Worm (Caenorhabditis elegans) whole organism, L1 larva: ENCODE data around the gene dsc-4.

Experiments
- elt-2 ChIP-seq: sonication (generic microtip); optimal IDR thresholded peaks from 2 replicates; lab custom pipeline; 2016; ENCODE audit warnings: missing genetic modification characterization, mild to moderate bottlenecking, inconsistent platforms, missing compliant biosample characterization, missing genetic modification reagents
- hlh-17 ChIP-seq: fragments of 200-800 bp; sonication (Bioruptor generic); optimal IDR thresholded peaks from 2 replicates; lab custom pipeline; 2018; ENCODE audit warnings: missing genetic modification characterization, mild to moderate bottlenecking, missing compliant biosample characterization, moderate library complexity, borderline replicate concordance
- nhr-76 ChIP-seq: sonication (generic microtip); optimal IDR thresholded peaks from 2 replicates; lab custom pipeline; 2017; ENCODE audit warnings: missing biosample characterization, missing genetic modification characterization
- tbx-2 ChIP-seq: sonication (generic microtip); optimal IDR thresholded peaks from 2 replicates; lab custom pipeline; 2016; ENCODE audit warnings: missing genetic modification characterization, missing compliant biosample characterization

The dsc-4 gene

DNA sequence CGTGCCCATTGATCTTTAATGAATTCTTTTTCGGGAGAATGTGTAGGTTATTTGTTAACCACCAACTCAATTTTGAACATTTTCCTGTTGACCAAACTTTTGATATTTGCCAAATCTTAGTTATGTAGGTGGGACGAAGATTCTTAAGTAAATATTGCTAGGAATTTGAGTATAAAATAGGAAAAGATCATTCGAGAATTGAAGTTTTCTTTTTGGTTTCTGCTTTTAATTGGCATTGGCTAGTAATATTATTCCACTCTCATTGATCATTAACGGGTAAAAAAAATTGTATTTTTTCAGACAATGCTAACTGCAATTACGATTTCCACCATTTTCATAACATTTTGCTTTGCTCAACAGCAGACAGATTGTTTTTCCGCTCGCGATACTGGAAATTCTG is 54.2 kb downstream of the dsc-4 start, which contains the start of gene T21D12.12:
Gene T21D12.12 (plus strand): TSS at position 301 of the 400 bp plus-strand sequence.
- TF ChIP-seq hlh-17 (GFP tag; lab: Kevin White, UChicago): no peak
- TF ChIP-seq nhr-76 (tag; lab: Kevin White, UChicago): no peak
- no peak for TF ChIP-seq tbx-2 (tag; lab: Kevin White, UChicago)
- no peak for TF ChIP-seq elt-2 (tag; lab: Kevin White, UChicago)
